Worm (Caenorhabditis elegans): ENCODE data around the gene skr-7.

The skr-7 gene

ce11 chrV:4423087-4423486 is 860 bp downstream of the skr-7 start:
- TF ChIP-seq ztf-4 (tag; optimal IDR thresholded peaks at IDR 0.05), result no peak
- TF ChIP-seq egl-27 (tag; optimal IDR thresholded peaks at IDR 0.05), result no peak
- no peak for TF ChIP-seq dsc-1 (tag; optimal IDR thresholded peaks at IDR 0.05)
- TF ChIP-seq ces-1 (GFP tag; optimal IDR thresholded peaks at IDR 0.05), result no peak
- TF ChIP-seq ceh-88 (GFP tag; IDR thresholded peaks at IDR 0.05), result no peak
- no peak for TF ChIP-seq elt-3 (tag; optimal IDR thresholded peaks at IDR 0.05)
- TF ChIP-seq unc-62 (GFP tag; optimal IDR thresholded peaks at IDR 0.05), result no peak
- TF ChIP-seq lin-15B (tag; optimal IDR thresholded peaks at IDR 0.05), result no peak
- TF ChIP-seq dpl-1 (GFP tag; optimal IDR thresholded peaks at IDR 0.05), result no peak
- no peak for TF ChIP-seq hlh-17 (GFP tag; optimal IDR thresholded peaks at IDR 0.05; ENCODE audit: borderline replicate concordance)
- no peak for TF ChIP-seq lin-13 (GFP tag; optimal IDR thresholded peaks at IDR 0.05)
- TF ChIP-seq nhr-76 (tag; optimal IDR thresholded peaks at IDR 0.05), result no peak
- TF ChIP-seq F16B12.6 (tag; optimal IDR thresholded peaks at IDR 0.05), result no peak
- TF ChIP-seq nhr-12 (tag; optimal IDR thresholded peaks at IDR 0.05), result no peak
- TF ChIP-seq unc-98 (GFP tag; IDR thresholded peaks at IDR 0.05), result no peak
- no peak for TF ChIP-seq efl-3 (GFP tag; optimal IDR thresholded peaks at IDR 0.05)
- TF ChIP-seq jun-1 (tag; optimal IDR thresholded peaks at IDR 0.05), result no peak
- no peak for TF ChIP-seq grh-1 (GFP tag; IDR thresholded peaks at IDR 0.05)

DNA sequence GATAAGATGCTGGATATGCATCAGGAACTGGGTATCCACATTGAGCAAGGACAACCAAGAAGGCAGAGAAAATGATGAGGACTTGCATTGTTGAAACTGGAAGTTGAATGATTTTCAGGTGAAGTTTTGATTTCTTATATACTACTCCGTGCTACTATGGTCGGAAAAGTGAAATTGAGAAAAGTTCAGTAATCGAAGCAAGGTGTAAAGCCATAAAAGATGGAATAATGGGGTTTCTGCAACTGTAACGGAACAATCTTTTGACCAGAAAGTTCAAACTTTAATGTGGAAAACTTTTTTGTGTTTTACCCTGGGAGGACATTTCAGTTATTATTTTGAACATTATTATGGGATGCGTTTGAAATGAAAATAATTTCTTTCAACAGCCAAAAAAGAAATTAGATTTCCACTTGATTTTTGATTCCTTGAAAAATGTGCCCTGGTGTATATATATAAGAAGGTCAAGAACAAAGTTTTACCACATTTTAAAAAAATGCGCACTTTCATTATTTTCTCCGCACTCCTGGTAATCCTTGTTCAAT is 1.7 kb downstream of the skr-7 start, which contains the start of the genes Y47D7A.9 and Y47D7A.19:
Gene Y47D7A.9 (minus strand): TSS at position 101 of the 542 bp plus-strand sequence.
Gene Y47D7A.19 (plus strand): TSS at position 492 of the 542 bp plus-strand sequence.
- no peak for TF ChIP-seq nhr-85 (tag)
- no peak for TF ChIP-seq unc-30 (tag; optimal IDR thresholded peaks at IDR 0.05)
- TF ChIP-seq nhr-12 (tag; optimal IDR thresholded peaks at IDR 0.05), result no peak
- no peak for TF ChIP-seq tlp-1 (tag; optimal IDR thresholded peaks at IDR 0.05)
- no peak for TF ChIP-seq lin-39 (tag; optimal IDR thresholded peaks at IDR 0.05)
- TF ChIP-seq hpl-2 (GFP tag; optimal IDR thresholded peaks at IDR 0.05), result no peak
- no peak for TF ChIP-seq lin-15B (tag; optimal IDR thresholded peaks at IDR 0.05)
- no peak for TF ChIP-seq C04F5.9 (tag; optimal IDR thresholded peaks at IDR 0.05)

ce11 chrV:4428202-4428601 is 6.0 kb downstream of the skr-7 start, which contains the start of gene Y47D7A.11:
Gene Y47D7A.11, minus strand, starts transcription at chrV:4428302.
- no peak for TF ChIP-seq pqm-1 (tag; optimal IDR thresholded peaks at IDR 0.05)

DNA sequence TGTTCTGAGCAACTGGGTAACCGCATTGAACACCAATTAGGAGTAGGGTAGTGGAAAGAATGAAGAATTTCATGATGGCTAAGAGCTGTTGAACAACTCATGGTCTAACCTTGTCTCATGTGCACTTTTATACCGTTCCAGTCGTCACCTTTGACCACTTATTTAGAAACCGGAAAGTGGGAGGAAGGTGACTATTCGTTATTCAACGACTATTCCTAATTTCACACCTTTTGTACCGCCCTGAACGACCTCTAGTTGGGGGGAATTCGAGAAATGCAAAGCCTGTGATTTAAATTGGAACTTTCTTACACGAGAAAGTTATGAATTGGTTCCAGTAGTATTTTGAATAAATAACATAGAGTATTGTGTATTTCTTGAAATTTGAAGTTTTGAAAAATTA is 7.3 kb downstream of the skr-7 start, which contains the start of gene Y47D7A.12:
Gene Y47D7A.12 (minus strand): TSS at position 101 of the 400 bp plus-strand sequence.
- TF ChIP-seq nhr-11 (tag; optimal IDR thresholded peaks at IDR 0.05) (no peak), vab-15 (tag; optimal IDR thresholded peaks at IDR 0.05) (no peak), C34B4.2 (tag; optimal IDR thresholded peaks at IDR 0.05) (no peak), pax-3 (tag; optimal IDR thresholded peaks at IDR 0.05) (no peak), dsc-1 (tag; optimal IDR thresholded peaks at IDR 0.05) (no peak), nhr-12 (tag; optimal IDR thresholded peaks at IDR 0.05) (no peak), ceh-90 (tag; optimal IDR thresholded peaks at IDR 0.05) (no peak), jun-1 (tag; optimal IDR thresholded peaks at IDR 0.05) (no peak), rnt-1 (tag; optimal IDR thresholded peaks at IDR 0.05) (no peak), elt-3 (tag; optimal IDR thresholded peaks at IDR 0.05) (no peak), fkh-10 (GFP tag; optimal IDR thresholded peaks at IDR 0.05) (no peak), nhr-77 (tag; optimal IDR thresholded peaks at IDR 0.05) (no peak), efl-3 (GFP tag; optimal IDR thresholded peaks at IDR 0.05) (no peak), mep-1 (tag; optimal IDR thresholded peaks at IDR 0.05) (no peak), snpc-4 (tag; optimal IDR thresholded peaks at IDR 0.05) (no peak), lin-14 (GFP tag; optimal IDR thresholded peaks at IDR 0.05) (no peak), hlh-17 (GFP tag; optimal IDR thresholded peaks at IDR 0.05; ENCODE audit: borderline replicate concordance) (no peak), F16B12.6 (tag; optimal IDR thresholded peaks at IDR 0.05) (no peak), tbx-2 (tag; optimal IDR thresholded peaks at IDR 0.05) (no peak)

Measured in whole organism, L1 larva.